Fruit fly (Drosophila melanogaster) whole organism, wandering third instar larva: ENCODE results near the gene CG10602.

ENCODE experiments used
- Dfd ChIP-seq: fragments of >200 bp; optimal IDR thresholded peaks from 2 replicates; lab custom pipeline; 2017; ENCODE audit warnings: missing biosample characterization, missing genetic modification characterization
- Mio ChIP-seq: sonication (Bioruptor generic); optimal IDR thresholded peaks from 2 replicates; lab custom pipeline; 2016; ENCODE audit warnings: missing biosample characterization, missing genetic modification characterization
- brk ChIP-seq: fragments of 200-800 bp; sonication (Bioruptor generic); optimal IDR thresholded peaks from 2 replicates; lab custom pipeline; 2016; ENCODE audit warnings: missing biosample characterization, mild to moderate bottlenecking, missing genetic modification characterization
- h ChIP-seq: fragments of 200-800 bp; sonication (Bioruptor generic); optimal IDR thresholded peaks from 3 replicates; lab custom pipeline; 2016; ENCODE audit warnings: missing biosample characterization, mild to moderate bottlenecking, missing genetic modification characterization
- psq ChIP-seq: fragments of 200-800 bp; sonication (Bioruptor generic); optimal IDR thresholded peaks from 3 replicates; lab custom pipeline; 2017; ENCODE audit warnings: missing biosample characterization, mild to moderate bottlenecking, missing genetic modification characterization, moderate library complexity

dm6 chr2L:18906615-18907014 lies 47.6 kb upstream of the CG10602 start:
- TF ChIP-seq h (GFP tag; lab: Kevin White, UChicago) (no peak), brk (GFP tag; lab: Kevin White, UChicago) (no peak), psq (GFP tag; lab: Kevin White, UChicago) (no peak), Mio (GFP tag; lab: Kevin White, UChicago) (no peak), Dfd (no peak)
